Fruit fly (Drosophila melanogaster): ENCODE measurements around the gene Cpr30B.

- no peak for TF ChIP-seq usp (GFP tag; optimal IDR thresholded peaks at IDR 0.05)
- no peak for TF ChIP-seq pan (optimal IDR thresholded peaks at IDR 0.05)
- no peak for TF ChIP-seq CG8478 (optimal IDR thresholded peaks at IDR 0.05)
- no peak for TF ChIP-seq Dll (optimal IDR thresholded peaks at IDR 0.05)
Measured at dm6 chr2L:9550880-9551279, 8.2 kb downstream of the Cpr30B start.
